Worm (Caenorhabditis elegans) whole organism, young adult: ENCODE data around the gene C24H10.2.

Experiments
- B0019.2 ChIP-seq: fragments of 200-800 bp; sonication (Bioruptor generic); conservative IDR thresholded peaks from 2 replicates; pipeline ENCODE4 v1.3.6; 2022; ENCODE audit warnings: missing genetic modification reagents, missing genetic modification characterization, missing compliant biosample characterization
- C06A6.2 ChIP-seq: fragments of 200-800 bp; sonication (Bioruptor generic); conservative IDR thresholded peaks from 2 replicates; pipeline ENCODE4 v1.3.6; 2022; ENCODE audit warnings: missing genetic modification characterization, missing compliant biosample characterization
- F10E7.11 ChIP-seq: sonication (generic microtip); optimal IDR thresholded peaks from 2 replicates; lab custom pipeline; 2017; ENCODE audit warnings: mild to moderate bottlenecking, missing genetic modification characterization, moderate library complexity, missing compliant biosample characterization
- F23B12.7 ChIP-seq: sonication (generic microtip); optimal IDR thresholded peaks from 2 replicates; lab custom pipeline; 2017; ENCODE audit warnings: missing genetic modification characterization, mild to moderate bottlenecking, missing compliant biosample characterization, antibody characterized with exemption, moderate library complexity; ENCODE audit not compliant: insufficient read depth
- F39B2.1 ChIP-seq: fragments of 200-800 bp; sonication (Bioruptor generic); IDR thresholded peaks from 2 replicates; pipeline ENCODE4 v1.3.6; 2022; ENCODE audit warnings: missing genetic modification reagents, missing genetic modification characterization, missing compliant biosample characterization
- F55B11.4 ChIP-seq: sonication (generic microtip); optimal IDR thresholded peaks from 2 replicates; lab custom pipeline; 2016; ENCODE audit warnings: missing compliant biosample characterization, missing genetic modification characterization, borderline replicate concordance; ENCODE audit not compliant: insufficient read depth
- T26A5.8 ChIP-seq: sonication (generic microtip); optimal IDR thresholded peaks from 2 replicates; lab custom pipeline; 2016; ENCODE audit warnings: missing genetic modification characterization, missing compliant biosample characterization
- Y53G8AR.9 ChIP-seq: fragments of 200-800 bp; sonication (Bioruptor generic); conservative IDR thresholded peaks from 2 replicates; pipeline ENCODE4 v1.3.6; 2022; ENCODE audit warnings: missing genetic modification reagents, missing genetic modification characterization, missing compliant biosample characterization
- Y56A3A.18 ChIP-seq: fragments of 200-800 bp; sonication (Bioruptor generic); IDR thresholded peaks from 2 replicates; pipeline ENCODE4 v1.3.6; 2022; ENCODE audit warnings: missing genetic modification reagents, missing genetic modification characterization, missing compliant biosample characterization
- Y95B8A.8 ChIP-seq: fragments of 200-800 bp; sonication (Bioruptor generic); IDR thresholded peaks from 2 replicates; pipeline ENCODE4 v1.3.6; 2022; ENCODE audit warnings: missing genetic modification reagents, missing genetic modification characterization, missing compliant biosample characterization
- atf-7 ChIP-seq: sonication (generic microtip); optimal IDR thresholded peaks from 2 replicates; lab custom pipeline; 2017; ENCODE audit warnings: mild to moderate bottlenecking, missing genetic modification characterization, missing compliant biosample characterization
- attf-5 ChIP-seq: fragments of 200-800 bp; sonication (Bioruptor generic); optimal IDR thresholded peaks from 2 replicates; lab custom pipeline; 2018; ENCODE audit warnings: mild to moderate bottlenecking, missing genetic modification characterization, missing compliant biosample characterization
- attf-6 ChIP-seq: fragments of 200-800 bp; sonication (Bioruptor generic); IDR thresholded peaks from 2 replicates; pipeline ENCODE4 v1.3.6; 2022; ENCODE audit warnings: missing genetic modification reagents, missing genetic modification characterization, missing compliant biosample characterization
- bed-2 ChIP-seq: fragments of 200-800 bp; sonication (Bioruptor generic); IDR thresholded peaks from 2 replicates; pipeline ENCODE4 v1.3.6; 2022; ENCODE audit warnings: missing genetic modification reagents, missing genetic modification characterization, missing compliant biosample characterization
- cebp-1 ChIP-seq, 2 experiments: fragments of 200-800 bp in 1 of 2; sonication (Bioruptor generic) in 1 of 2; sonication (generic microtip) in 1 of 2; IDR thresholded peaks in 1 of 2; optimal IDR thresholded peaks in 1 of 2; 2 replicates each; pipeline versions ENCODE4 v1.3.6 to Lab custom; 2017 to 2022; ENCODE audit warnings: missing compliant biosample characterization in 2 of 2, missing genetic modification characterization in 2 of 2, mild to moderate bottlenecking in 1 of 2, missing genetic modification reagents in 1 of 2, moderate library complexity in 1 of 2
- chd-7 ChIP-seq: sonication (generic microtip); optimal IDR thresholded peaks from 2 replicates; lab custom pipeline; 2016; ENCODE audit warnings: mild to moderate bottlenecking, missing genetic modification characterization, moderate library complexity, missing compliant biosample characterization
- die-1 ChIP-seq: sonication (generic microtip); optimal IDR thresholded peaks from 2 replicates; lab custom pipeline; 2016; ENCODE audit warnings: missing genotype, mild to moderate bottlenecking, missing genetic modification characterization, missing compliant biosample characterization
- dox-1 ChIP-seq: fragments of 200-800 bp; sonication (Bioruptor generic); IDR thresholded peaks from 2 replicates; pipeline ENCODE4 v1.3.6; 2022; ENCODE audit warnings: missing genetic modification reagents, missing genetic modification characterization, missing compliant biosample characterization
- ets-4 ChIP-seq: fragments of 200-800 bp; sonication (Bioruptor generic); optimal IDR thresholded peaks from 2 replicates; lab custom pipeline; 2018; ENCODE audit warnings: mild to moderate bottlenecking, missing genetic modification characterization, missing compliant biosample characterization
- hmg-20 ChIP-seq: fragments of 200-800 bp; sonication (Bioruptor generic); IDR thresholded peaks from 2 replicates; pipeline ENCODE4 v1.3.6; 2022; ENCODE audit warnings: missing genetic modification reagents, missing genetic modification characterization, missing compliant biosample characterization
- let-607 ChIP-seq, 2 experiments: fragments of 200-800 bp in 1 of 2; sonication (Bioruptor generic) in 1 of 2; sonication (generic microtip) in 1 of 2; optimal IDR thresholded peaks; 2 replicates each; lab custom pipeline; 2016 to 2018; ENCODE audit warnings: mild to moderate bottlenecking in 2 of 2, missing compliant biosample characterization in 2 of 2, missing genetic modification characterization in 2 of 2, moderate library complexity in 2 of 2, missing genotype in 1 of 2
- lin-35 ChIP-seq, 3 experiments: fragments of 150-350 bp in 2 of 3; sonication (generic microtip) in 1 of 3; optimal IDR thresholded peaks; 2 replicates each; lab custom pipeline; 2014 to 2018; ENCODE audit warnings: missing biosample characterization in 3 of 3, missing genetic modification characterization in 3 of 3, missing genetic modification reagents in 3 of 3
- lin-54 ChIP-seq: fragments of 200-800 bp; sonication (Bioruptor generic); optimal IDR thresholded peaks from 2 replicates; lab custom pipeline; 2018; ENCODE audit warnings: mild to moderate bottlenecking, missing genetic modification characterization, missing compliant biosample characterization
- lir-1 ChIP-seq: fragments of 200-800 bp; sonication (Bioruptor generic); conservative IDR thresholded peaks from 2 replicates; pipeline ENCODE4 v1.3.6; 2022; ENCODE audit warnings: missing genetic modification reagents, missing genetic modification characterization, missing compliant biosample characterization
- madf-8 ChIP-seq: fragments of 200-800 bp; sonication (Bioruptor generic); conservative IDR thresholded peaks from 2 replicates; pipeline ENCODE4 v1.3.6; 2022; ENCODE audit warnings: missing genetic modification reagents, missing genetic modification characterization, missing compliant biosample characterization
- nfyb-1 ChIP-seq: fragments of 200-800 bp; sonication (Bioruptor generic); IDR thresholded peaks from 2 replicates; pipeline ENCODE4 v1.3.6; 2022; ENCODE audit warnings: missing genetic modification reagents, missing genetic modification characterization, missing compliant biosample characterization
- nhr-80 ChIP-seq: sonication (generic microtip); optimal IDR thresholded peaks from 2 replicates; lab custom pipeline; 2016; ENCODE audit warnings: missing genetic modification characterization, missing compliant biosample characterization
- nhr-90 ChIP-seq: sonication (generic microtip); optimal IDR thresholded peaks from 2 replicates; lab custom pipeline; 2016; ENCODE audit warnings: missing genotype, mild to moderate bottlenecking, missing genetic modification characterization, missing compliant biosample characterization
- xnd-1 ChIP-seq: sonication (generic microtip); optimal IDR thresholded peaks from 2 replicates; lab custom pipeline; 2016; ENCODE audit warnings: missing genotype, missing genetic modification reagents, missing genetic modification characterization, missing compliant biosample characterization
- ztf-25 ChIP-seq: fragments of 200-800 bp; sonication (Bioruptor generic); IDR thresholded peaks from 2 replicates; pipeline ENCODE4 v1.3.6; 2022; ENCODE audit warnings: missing genetic modification reagents, missing genetic modification characterization, missing compliant biosample characterization
- ztf-6 ChIP-seq: fragments of 200-800 bp; sonication (Bioruptor generic); IDR thresholded peaks from 2 replicates; pipeline ENCODE4 v1.3.6; 2022; ENCODE audit warnings: missing genetic modification reagents, missing genetic modification characterization, missing compliant biosample characterization

The C24H10.2 gene

ce11 chrX:5063750-5064652, at the start of gene C24H10.2 (continued):
- TF ChIP-seq chd-7 (tag; lab: Kevin White, UChicago) (peak; percentile 23), Y95B8A.8 (no peak), F23B12.7 (tag; lab: Kevin White, UChicago) (peak; percentile 32), lin-54 (GFP tag; lab: Kevin White, UChicago) (no peak), dox-1 (GFP tag; lab: Robert Waterston, UW) (peak; percentile 79), xnd-1 (no peak), nhr-80 (tag; lab: Kevin White, UChicago) (peak; percentile 75), lir-1 (peak; percentile 86), attf-5 (peak; percentile 39)

DNA sequence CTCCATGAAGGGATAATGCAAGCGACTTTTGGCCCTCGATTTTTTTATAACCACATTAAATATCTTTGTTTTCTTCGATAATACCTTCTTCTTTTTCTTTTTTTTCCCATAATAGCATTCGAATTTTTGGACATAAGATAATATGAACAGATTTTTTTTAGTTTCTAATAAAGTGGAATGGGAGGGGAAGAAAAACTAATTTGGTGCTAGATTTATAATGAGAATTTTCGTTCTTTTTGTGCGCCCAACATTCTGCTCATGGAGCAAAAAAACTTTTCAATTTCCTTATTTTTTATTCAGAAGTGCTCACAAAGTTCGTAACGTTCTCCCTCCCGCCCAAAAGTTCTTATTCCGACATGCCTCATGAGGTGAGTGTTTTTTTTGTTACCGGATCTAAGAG, 48.6 kb upstream of the C24H10.2 start, which contains the start of gene ZC449.8:
TSS of gene ZC449.8 (plus strand) at position 301 of the 400 bp plus-strand sequence.
- TF ChIP-seq F55B11.4 (tag; lab: Kevin White, UChicago) (no peak), atf-7 (tag; lab: Kevin White, UChicago) (no peak), ztf-6 (no peak), madf-8 (GFP tag; lab: Robert Waterston, UW) (no peak)

- no peak for TF ChIP-seq C06A6.2 (GFP tag; lab: Robert Waterston, UW)
- TF ChIP-seq B0019.2 = no peak
- no peak for TF ChIP-seq nfyb-1 (GFP tag; lab: Robert Waterston, UW)
- TF ChIP-seq hmg-20 (GFP tag; lab: Robert Waterston, UW) = no peak
- TF ChIP-seq atf-7 (tag; lab: Kevin White, UChicago) = no peak
- TF ChIP-seq ztf-25 = no peak
- TF ChIP-seq T26A5.8 (tag; lab: Kevin White, UChicago) = no peak
- TF ChIP-seq lin-35 (GFP tag; optimal IDR thresholded peaks at IDR 0.05; lab: Kevin White, UChicago) = no peak
- TF ChIP-seq nhr-80 (tag; lab: Kevin White, UChicago) = no peak
- TF ChIP-seq ets-4 (GFP tag; lab: Kevin White, UChicago) = no peak
- no peak for TF ChIP-seq bed-2 (GFP tag; lab: Robert Waterston, UW)
- no peak for TF ChIP-seq attf-6 (GFP tag; lab: Robert Waterston, UW)
- TF ChIP-seq F10E7.11 (tag; lab: Kevin White, UChicago) = no peak
- no peak for TF ChIP-seq nhr-90 (tag; lab: Kevin White, UChicago)
- TF ChIP-seq die-1 = no peak
- TF ChIP-seq F39B2.1 (GFP tag; lab: Robert Waterston, UW) = no peak
- no peak for TF ChIP-seq let-607 (tag; optimal IDR thresholded peaks at IDR 0.05; lab: Kevin White, UChicago)
- no peak for TF ChIP-seq Y56A3A.18 (GFP tag; lab: Robert Waterston, UW)
- TF ChIP-seq Y53G8AR.9 (GFP tag; lab: Robert Waterston, UW) = no peak
- TF ChIP-seq cebp-1 (GFP tag; IDR thresholded peaks at IDR 0.05; lab: Robert Waterston, UW) = no peak
- no peak for TF ChIP-seq cebp-1 (tag; optimal IDR thresholded peaks at IDR 0.05; lab: Kevin White, UChicago)
Measured at ce11 chrX:5017591-5017990, 46.8 kb upstream of the C24H10.2 start, which contains the start of gene sek-3. sek-3 (plus strand) TSS chrX:5017891.
